Worm (Caenorhabditis elegans): ENCODE results near the gene M176.4.

ce11 chrII:9407020-9407419 is 11.1 kb upstream of the M176.4 start, which contains the start of gene mpz-6:
- no peak for TF ChIP-seq hmbx-1 (tag; optimal IDR thresholded peaks at IDR 0.05)
- TF ChIP-seq ets-7 (tag; optimal IDR thresholded peaks at IDR 0.05) = no peak
- TF ChIP-seq ama-1 (optimal IDR thresholded peaks at IDR 0.05) = no peak
- no peak for TF ChIP-seq aly-1 (tag; optimal IDR thresholded peaks at IDR 0.05)
- no peak for TF ChIP-seq flt-1 (GFP tag; IDR thresholded peaks at IDR 0.05)
- TF ChIP-seq tra-4 (tag; optimal IDR thresholded peaks at IDR 0.05) = no peak
- TF ChIP-seq tbx-11 (GFP tag; IDR thresholded peaks at IDR 0.05) = no peak
- TF ChIP-seq hmg-4 (GFP tag; optimal IDR thresholded peaks at IDR 0.05) = no peak
- TF ChIP-seq F13C5.2 (tag; optimal IDR thresholded peaks at IDR 0.05) = no peak
- TF ChIP-seq hnd-1 (tag; optimal IDR thresholded peaks at IDR 0.05) = no peak

All from whole organism, early embryonic.